Fruit fly (Drosophila melanogaster): ENCODE data around the gene Sod1.

The Sod1 gene

dm6 chr3L:11085810-11086209, 27.7 kb downstream of the Sod1 start (continued):
- no peak for TF ChIP-seq H15 (GFP tag; IDR thresholded peaks at IDR 0.05)
- no peak for TF ChIP-seq stwl (tag; optimal IDR thresholded peaks at IDR 0.05)
- no peak for TF ChIP-seq btn (GFP tag; optimal IDR thresholded peaks at IDR 0.05)
- no peak for TF ChIP-seq unc-4 (GFP tag; IDR thresholded peaks at IDR 0.05; ENCODE audit: partially characterized antibody)
- TF ChIP-seq sd (tag; optimal IDR thresholded peaks at IDR 0.05), result peak; percentile 75
- no peak for TF ChIP-seq CG7839 (tag; optimal IDR thresholded peaks at IDR 0.05)
- no peak for TF ChIP-seq z (GFP tag; IDR thresholded peaks at IDR 0.05)
- no peak for TF ChIP-seq fu2 (GFP tag; optimal IDR thresholded peaks at IDR 0.05)
- TF ChIP-seq lab (GFP tag; optimal IDR thresholded peaks at IDR 0.05), result peak; percentile 28
- TF ChIP-seq CG8765 (GFP tag; IDR thresholded peaks at IDR 0.05), result no peak
- peak; percentile 29 for TF ChIP-seq dm (GFP tag; optimal IDR thresholded peaks at IDR 0.05)
- TF ChIP-seq kah (GFP tag; optimal IDR thresholded peaks at IDR 0.05), result peak; percentile 84
- TF ChIP-seq CG12071 (GFP tag; optimal IDR thresholded peaks at IDR 0.05), result peak; percentile 50
- TF ChIP-seq wdn (GFP tag; IDR thresholded peaks at IDR 0.05), result no peak
- TF ChIP-seq ATbp (GFP tag; optimal IDR thresholded peaks at IDR 0.05), result peak; percentile 12
- TF ChIP-seq Ets97D (GFP tag; optimal IDR thresholded peaks at IDR 0.05), result no peak
- peak; percentile 42 for TF ChIP-seq fd64A (GFP tag; optimal IDR thresholded peaks at IDR 0.05)
- TF ChIP-seq CG14667 (GFP tag; IDR thresholded peaks at IDR 0.05), result no peak
- peak; percentile 37 for TF ChIP-seq CG7745 (tag; optimal IDR thresholded peaks at IDR 0.05)
- no peak for TF ChIP-seq Dip3 (GFP tag; optimal IDR thresholded peaks at IDR 0.05)
- no peak for TF ChIP-seq CG11560 (tag; IDR thresholded peaks at IDR 0.05)
- no peak for TF ChIP-seq ham (GFP tag; IDR thresholded peaks at IDR 0.05)
- no peak for TF ChIP-seq Elba2 (GFP tag; optimal IDR thresholded peaks at IDR 0.05)
- TF ChIP-seq gt (GFP tag; IDR thresholded peaks at IDR 0.05), result no peak
- peak; percentile 0 for TF ChIP-seq grau (tag; optimal IDR thresholded peaks at IDR 0.05)
- peak; percentile 26 for TF ChIP-seq Asciz (GFP tag; optimal IDR thresholded peaks at IDR 0.05)
- TF ChIP-seq Eip74EF (GFP tag; optimal IDR thresholded peaks at IDR 0.05), result no peak
- peak; percentile 43 for TF ChIP-seq Fer1 (GFP tag; optimal IDR thresholded peaks at IDR 0.05)
- no peak for TF ChIP-seq Lim3 (GFP tag; IDR thresholded peaks at IDR 0.05)
- no peak for TF ChIP-seq Ravus (GFP tag; IDR thresholded peaks at IDR 0.05)
- TF ChIP-seq pros (GFP tag; optimal IDR thresholded peaks at IDR 0.05), result peak; percentile 7
- TF ChIP-seq hth (optimal IDR thresholded peaks at IDR 0.05), result no peak
- peak; percentile 35 for TF ChIP-seq CG7987 (GFP tag; optimal IDR thresholded peaks at IDR 0.05)
- 0 out of 4 replicates have a peak, but pooled peaks have one; percentile 46 for TF ChIP-seq chinmo (GFP tag; IDR thresholded peaks at IDR 0.05; ENCODE audit: partially characterized antibody)
- TF ChIP-seq Ssrp (tag; optimal IDR thresholded peaks at IDR 0.05), result no peak
- TF ChIP-seq eve (GFP tag; optimal IDR thresholded peaks at IDR 0.05), result peak in 1 of 2 experiments; percentile 26
- TF ChIP-seq sug (tag; optimal IDR thresholded peaks at IDR 0.05), result peak; percentile 92
- no peak for TF ChIP-seq tio (GFP tag; optimal IDR thresholded peaks at IDR 0.05)
- TF ChIP-seq BtbVII (GFP tag; optimal IDR thresholded peaks at IDR 0.05), result no peak
- peak; percentile 54 for TF ChIP-seq Med (GFP tag)
- TF ChIP-seq C15 (GFP tag; IDR thresholded peaks at IDR 0.05), result no peak
- TF ChIP-seq HLHmδ (GFP tag; optimal IDR thresholded peaks at IDR 0.05), result peak; percentile 28
- no peak for TF ChIP-seq CG32772 (GFP tag; IDR thresholded peaks at IDR 0.05)
- no peak for TF ChIP-seq CG10321 (GFP tag; IDR thresholded peaks at IDR 0.05)
- TF ChIP-seq CG15514 (GFP tag; optimal IDR thresholded peaks at IDR 0.05), result peak; percentile 27
- TF ChIP-seq CG32532 (GFP tag; IDR thresholded peaks at IDR 0.05), result no peak
- TF ChIP-seq CG34376 (GFP tag; optimal IDR thresholded peaks at IDR 0.05), result peak; percentile 42
- TF ChIP-seq CG13296 (GFP tag; optimal IDR thresholded peaks at IDR 0.05), result peak; percentile 9
- TF ChIP-seq tap (tag; optimal IDR thresholded peaks at IDR 0.05), result no peak
- no peak for TF ChIP-seq CG13123 (GFP tag; optimal IDR thresholded peaks at IDR 0.05)
- TF ChIP-seq oc (tag; optimal IDR thresholded peaks at IDR 0.05), result no peak
- TF ChIP-seq Atf6 (GFP tag; IDR thresholded peaks at IDR 0.05), result no peak; the same call in 1 of the 2 replicates

Data from whole organism, embryonic.